Fruit fly (Drosophila melanogaster): ENCODE data around the gene cib.

cib gene

DNA sequence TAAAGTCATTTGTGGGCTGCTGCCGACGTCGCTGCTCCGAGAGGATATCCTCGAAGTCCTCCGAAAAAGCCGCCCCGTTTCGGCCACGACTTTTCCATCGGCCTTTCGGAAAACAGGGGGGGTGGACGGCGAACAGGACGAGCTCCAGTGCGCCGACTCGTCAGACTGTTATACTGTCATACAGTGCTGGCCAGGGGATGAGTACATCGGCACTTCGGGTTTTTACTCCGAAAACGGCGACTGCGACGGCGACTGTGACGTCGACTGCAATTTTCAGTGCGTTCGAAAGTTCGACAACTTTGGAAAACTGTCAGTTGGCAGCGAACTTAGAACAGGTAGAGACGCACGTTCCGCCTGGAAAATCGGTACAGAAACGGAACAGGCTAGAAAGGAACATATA, 30.5 kb upstream of the cib start, which contains the start of gene CG43689 (continued):
- TF ChIP-seq Bgb (GFP tag; IDR thresholded peaks at IDR 0.05; ENCODE audit: partially characterized antibody) (no peak), ERR (GFP tag; optimal IDR thresholded peaks at IDR 0.05) (no peak)

DNA sequence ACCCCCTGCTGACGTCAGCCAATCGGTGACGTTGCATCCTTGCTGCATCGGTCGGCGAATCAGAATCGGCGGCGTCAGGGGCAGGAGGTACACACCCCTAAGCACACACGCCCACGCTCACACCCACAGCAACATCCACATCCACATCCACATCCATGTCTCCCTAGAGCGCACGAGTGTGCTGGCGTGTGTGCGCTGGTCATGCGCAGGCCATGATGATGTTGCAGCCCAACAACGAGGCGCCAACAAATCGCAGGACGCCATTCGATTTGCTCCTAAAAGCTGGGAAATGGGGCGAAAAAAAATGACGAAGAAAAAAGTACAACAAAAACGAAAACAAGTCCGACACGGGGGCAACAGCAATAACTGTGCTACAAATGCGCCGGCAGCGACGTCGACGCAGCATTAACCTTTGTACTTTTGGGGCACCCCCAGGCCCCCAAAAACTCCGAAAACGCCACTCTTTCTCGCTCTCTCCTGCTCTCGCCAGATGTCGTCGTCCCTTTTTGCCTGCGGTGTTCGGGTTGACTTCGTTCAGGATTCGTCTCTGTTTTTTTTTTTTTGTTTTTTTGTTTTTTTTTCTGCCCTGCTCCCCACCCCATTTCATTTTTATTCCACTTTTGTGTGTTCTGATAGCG, 16.8 kb upstream of the cib start:
- peak; percentile 25 for TF ChIP-seq ewg (GFP tag; optimal IDR thresholded peaks at IDR 0.05)
- TF ChIP-seq Nf-YC (tag; optimal IDR thresholded peaks at IDR 0.05): peak; percentile 90
- TF ChIP-seq tup (GFP tag; optimal IDR thresholded peaks at IDR 0.05): no peak
- peak; percentile 81 for TF ChIP-seq Deaf1 (tag; optimal IDR thresholded peaks at IDR 0.05)
- peak; percentile 87 for TF ChIP-seq Nf-YB (GFP tag; optimal IDR thresholded peaks at IDR 0.05)
- no peak for TF ChIP-seq tin (GFP tag; optimal IDR thresholded peaks at IDR 0.05)
- TF ChIP-seq CG32772 (GFP tag; IDR thresholded peaks at IDR 0.05): peak; percentile 37; the same call in 1 of the 2 replicates
- TF ChIP-seq Adf1 (GFP tag; IDR thresholded peaks at IDR 0.05): peak; percentile 88

DNA sequence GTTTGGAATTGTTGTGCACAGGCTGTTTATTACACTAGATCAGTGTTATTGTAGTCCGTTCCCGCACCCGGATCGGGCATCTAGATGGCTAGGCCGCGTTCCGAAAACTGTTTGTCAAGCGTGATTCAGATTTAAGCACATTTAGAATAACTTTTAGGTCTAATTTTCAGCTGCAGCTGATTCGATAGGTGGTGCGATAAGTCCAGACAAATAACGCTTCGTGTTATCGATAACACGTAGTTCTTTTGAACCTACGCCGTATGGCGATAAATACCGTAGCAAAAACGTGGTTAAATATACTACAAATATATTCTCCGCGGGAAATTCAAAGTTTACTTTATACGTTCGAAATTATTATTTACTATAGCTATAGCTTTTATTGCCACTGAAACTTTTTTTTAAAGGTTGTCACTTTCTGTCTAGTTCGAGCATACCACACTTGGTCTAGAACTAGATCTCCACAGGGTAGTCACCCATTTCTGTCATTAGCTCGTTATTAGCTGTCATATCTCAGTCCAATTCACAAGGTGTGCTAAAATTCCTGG, 5.0 kb upstream of the cib start, which contains the start of the genes Cmtr1 and CG15375:
Gene Cmtr1 (minus strand): TSS at position 208 of the 545 bp plus-strand sequence.
Gene CG15375 (plus strand): TSS at position 495 of the 545 bp plus-strand sequence.
- TF ChIP-seq CG12659 (GFP tag; optimal IDR thresholded peaks at IDR 0.05) (peak; percentile 14), CG14441 (GFP tag; IDR thresholded peaks at IDR 0.05) (no peak), CG9876 (GFP tag; optimal IDR thresholded peaks at IDR 0.05) (no peak), CG10147 (GFP tag; optimal IDR thresholded peaks at IDR 0.05) (no peak), CG43689 (GFP tag; IDR thresholded peaks at IDR 0.05) (no peak), H15 (GFP tag; IDR thresholded peaks at IDR 0.05) (no peak), Max (GFP tag; optimal IDR thresholded peaks at IDR 0.05) (no peak), crol (GFP tag; IDR thresholded peaks at IDR 0.05) (no peak), slp2 (GFP tag; optimal IDR thresholded peaks at IDR 0.05) (no peak), Kr (GFP tag; optimal IDR thresholded peaks at IDR 0.05) (no peak), grau (tag; optimal IDR thresholded peaks at IDR 0.05) (no peak), CG1647 (GFP tag; optimal IDR thresholded peaks at IDR 0.05) (no peak), shn (GFP tag; optimal IDR thresholded peaks at IDR 0.05) (no peak), CG7357 (GFP tag; IDR thresholded peaks at IDR 0.05) (no peak), CG11247 (GFP tag; IDR thresholded peaks at IDR 0.05) (no peak), croc (GFP tag; conservative IDR thresholded peaks at IDR 0.05) (no peak), CG13424 (tag; optimal IDR thresholded peaks at IDR 0.05) (no peak), Deaf1 (tag; optimal IDR thresholded peaks at IDR 0.05) (no peak), ind (GFP tag; optimal IDR thresholded peaks at IDR 0.05) (no peak), CG12769 (tag; optimal IDR thresholded peaks at IDR 0.05) (no peak), en (GFP tag; optimal IDR thresholded peaks at IDR 0.05) (no peak), BtbVII (GFP tag; optimal IDR thresholded peaks at IDR 0.05) (no peak), odd (GFP tag; optimal IDR thresholded peaks at IDR 0.05) (no peak), E2f1 (GFP tag; IDR thresholded peaks at IDR 0.05) (no peak), emc (GFP tag; optimal IDR thresholded peaks at IDR 0.05) (no peak), Mrtf (GFP tag; IDR thresholded peaks at IDR 0.05) (no peak), chm (GFP tag; IDR thresholded peaks at IDR 0.05) (no peak), Sry-δ (GFP tag; optimal IDR thresholded peaks at IDR 0.05) (peak; percentile 78), Adf1 (GFP tag; IDR thresholded peaks at IDR 0.05) (no peak), CG12942 (GFP tag; optimal IDR thresholded peaks at IDR 0.05) (no peak), Bteb2 (GFP tag; optimal IDR thresholded peaks at IDR 0.05) (no peak), Dad (GFP tag; optimal IDR thresholded peaks at IDR 0.05) (no peak), CG2875 (GFP tag; optimal IDR thresholded peaks at IDR 0.05) (no peak), CG7745 (tag; optimal IDR thresholded peaks at IDR 0.05) (no peak), CG10321 (GFP tag; IDR thresholded peaks at IDR 0.05) (no peak), jumu (GFP tag; optimal IDR thresholded peaks at IDR 0.05) (no peak), Hr78 (GFP tag; optimal IDR thresholded peaks at IDR 0.05) (no peak), cg (GFP tag; optimal IDR thresholded peaks at IDR 0.05) (no peak), NK7.1 (GFP tag; optimal IDR thresholded peaks at IDR 0.05) (no peak)
